Fruit fly (Drosophila melanogaster) whole organism, embryonic: ENCODE data around the gene mts.

Source experiments
- B-H2 ChIP-seq: fragments of 200-800 bp; sonication (Bioruptor generic); optimal IDR thresholded peaks from 2 replicates; lab custom pipeline; 2018; ENCODE audit warnings: missing biosample characterization, mild to moderate bottlenecking, missing genetic modification characterization
- CG11696 ChIP-seq: fragments of 200-800 bp; sonication (Bioruptor generic); IDR thresholded peaks from 2 replicates; pipeline ENCODE4 v1.3.6; 2022; ENCODE audit warnings: missing biosample characterization, missing genetic modification characterization
- CG12155 ChIP-seq: fragments of 200-800 bp; sonication (Bioruptor generic); optimal IDR thresholded peaks from 3 replicates; lab custom pipeline; 2016; ENCODE audit warnings: missing biosample characterization, missing genetic modification characterization
- CG12219 ChIP-seq: fragments of 200-800 bp; sonication (Bioruptor generic); optimal IDR thresholded peaks from 3 replicates; lab custom pipeline; 2018; ENCODE audit warnings: missing biosample characterization, mild to moderate bottlenecking, missing genetic modification characterization
- CG12236 ChIP-seq: fragments of 200-800 bp; sonication (Bioruptor generic); optimal IDR thresholded peaks from 2 replicates; lab custom pipeline; 2016; ENCODE audit warnings: missing biosample characterization, missing genetic modification characterization
- CG13894 ChIP-seq: fragments of 200-800 bp; sonication (Bioruptor generic); optimal IDR thresholded peaks from 3 replicates; lab custom pipeline; 2018; ENCODE audit warnings: missing biosample characterization, mild to moderate bottlenecking, missing genetic modification characterization, moderate library complexity
- CG14667 ChIP-seq: fragments of 200-800 bp; sonication (Bioruptor generic); IDR thresholded peaks from 2 replicates; pipeline ENCODE4 v1.3.6; 2022; ENCODE audit warnings: missing biosample characterization, missing genetic modification characterization
- CG15601 ChIP-seq: fragments of 200-800 bp; sonication (Bioruptor generic); optimal IDR thresholded peaks from 3 replicates; lab custom pipeline; 2019; ENCODE audit warnings: missing biosample characterization, mild to moderate bottlenecking, missing genetic modification characterization, moderate library complexity
- CG15696 ChIP-seq: fragments of 200-800 bp; sonication (Bioruptor generic); optimal IDR thresholded peaks from 2 replicates; lab custom pipeline; 2019; ENCODE audit warnings: missing biosample characterization, mild to moderate bottlenecking, missing genetic modification characterization, moderate library complexity
- CG16813 ChIP-seq: fragments of 200-800 bp; sonication (Bioruptor generic); IDR thresholded peaks from 3 replicates; pipeline ENCODE4 v1.3.6; 2022; ENCODE audit warnings: missing biosample characterization, missing genetic modification characterization; ENCODE audit not compliant: partially characterized antibody
- CG17912 ChIP-seq: fragments of 200-800 bp; sonication (Bioruptor generic); optimal IDR thresholded peaks from 2 replicates; lab custom pipeline; 2018; ENCODE audit warnings: missing biosample characterization, mild to moderate bottlenecking, missing genetic modification characterization
- CG1792 ChIP-seq: fragments of 200-800 bp; sonication (Bioruptor generic); optimal IDR thresholded peaks from 2 replicates; lab custom pipeline; 2016; ENCODE audit warnings: missing biosample characterization, missing genetic modification characterization
- CG2116 ChIP-seq: fragments of 200-800 bp; sonication (Bioruptor generic); optimal IDR thresholded peaks from 3 replicates; lab custom pipeline; 2018; ENCODE audit warnings: missing biosample characterization, mild to moderate bottlenecking, missing genetic modification characterization
- CG3847 ChIP-seq: fragments of 200-800 bp; sonication (Bioruptor generic); IDR thresholded peaks from 2 replicates; pipeline ENCODE4 v1.3.6; 2022; ENCODE audit warnings: missing biosample characterization, missing genetic modification characterization
- CG5953 ChIP-seq: fragments of 200-800 bp; sonication (Bioruptor generic); IDR thresholded peaks from 2 replicates; pipeline ENCODE4 v1.3.6; 2022; ENCODE audit warnings: missing biosample characterization, missing genetic modification characterization
- CG7928 ChIP-seq: fragments of 200-800 bp; sonication (Bioruptor generic); optimal IDR thresholded peaks from 2 replicates; lab custom pipeline; 2017; ENCODE audit warnings: missing biosample characterization, mild to moderate bottlenecking, missing genetic modification characterization
- CG7987 ChIP-seq: fragments of 200-800 bp; sonication (Bioruptor generic); optimal IDR thresholded peaks from 2 replicates; lab custom pipeline; 2018; ENCODE audit warnings: missing biosample characterization, mild to moderate bottlenecking, missing genetic modification characterization, moderate library complexity
- CG9609 ChIP-seq: fragments of 200-800 bp; sonication (Bioruptor generic); optimal IDR thresholded peaks from 3 replicates; lab custom pipeline; 2016; ENCODE audit warnings: missing biosample characterization, missing genetic modification characterization
- CG9932 ChIP-seq: fragments of 200-800 bp; sonication (Bioruptor generic); IDR thresholded peaks from 2 replicates; pipeline ENCODE4 v1.3.6; 2022; ENCODE audit warnings: missing biosample characterization, missing genetic modification characterization
- Dll ChIP-seq: fragments of 200-800 bp; sonication (Bioruptor generic); IDR thresholded peaks from 4 replicates; pipeline ENCODE4 v1.3.6; 2022; ENCODE audit warnings: missing biosample characterization, missing genetic modification characterization; ENCODE audit not compliant: partially characterized antibody
- E2f2 ChIP-seq: fragments of 200-800 bp; sonication (Bioruptor generic); IDR thresholded peaks from 2 replicates; pipeline ENCODE4 v1.3.6; 2022; ENCODE audit warnings: missing biosample characterization, missing genetic modification characterization
- Hmr ChIP-seq: fragments of 200-800 bp; sonication (Bioruptor generic); optimal IDR thresholded peaks from 3 replicates; lab custom pipeline; 2017; ENCODE audit warnings: mild to moderate bottlenecking, missing biosample characterization, missing genetic modification reagents, missing genetic modification characterization
- Mrtf ChIP-seq: fragments of 200-800 bp; sonication (Bioruptor generic); IDR thresholded peaks from 3 replicates; pipeline ENCODE4 v1.3.6; 2022; ENCODE audit warnings: missing biosample characterization, missing genetic modification characterization
- Rfx ChIP-seq: fragments of 200-800 bp; sonication (Bioruptor generic); IDR thresholded peaks from 2 replicates; pipeline ENCODE4 v1.3.6; 2022; ENCODE audit warnings: missing biosample characterization, missing genetic modification characterization
- Sox100B ChIP-seq: fragments of 200-800 bp; sonication (Bioruptor generic); optimal IDR thresholded peaks from 3 replicates; lab custom pipeline; 2018; ENCODE audit warnings: missing biosample characterization, mild to moderate bottlenecking, missing genetic modification characterization
- TFAM ChIP-seq: fragments of 200-800 bp; sonication (Bioruptor generic); optimal IDR thresholded peaks from 2 replicates; lab custom pipeline; 2017; ENCODE audit warnings: missing biosample characterization, missing genetic modification characterization, inconsistent platforms
- Xrp1 ChIP-seq: fragments of 200-800 bp; sonication (Bioruptor generic); IDR thresholded peaks from 2 replicates; pipeline ENCODE4 v1.3.6; 2022; ENCODE audit warnings: missing biosample characterization, missing genetic modification characterization
- ab ChIP-seq: fragments of 200-800 bp; sonication (Bioruptor generic); optimal IDR thresholded peaks from 2 replicates; lab custom pipeline; 2016; ENCODE audit warnings: missing biosample characterization, missing genetic modification characterization
- btn ChIP-seq: fragments of 200-800 bp; sonication (Bioruptor generic); optimal IDR thresholded peaks from 2 replicates; lab custom pipeline; 2016; ENCODE audit warnings: missing biosample characterization, missing genetic modification characterization
- chinmo ChIP-seq: fragments of 200-800 bp; sonication (Bioruptor generic); IDR thresholded peaks from 4 replicates; pipeline ENCODE4 v1.3.6; 2022; ENCODE audit warnings: missing biosample characterization, missing genetic modification characterization; ENCODE audit not compliant: partially characterized antibody
- dmrt11E ChIP-seq: fragments of 200-800 bp; sonication (Bioruptor generic); optimal IDR thresholded peaks from 3 replicates; lab custom pipeline; 2018; ENCODE audit warnings: missing biosample characterization, mild to moderate bottlenecking, missing genetic modification characterization, moderate library complexity
- dpn ChIP-seq, 2 experiments: fragments of 200-800 bp; sonication (Bioruptor generic); optimal IDR thresholded peaks; 3 replicates each; lab custom pipeline; 2016; ENCODE audit warnings: missing biosample characterization in 2 of 2, missing genetic modification characterization in 2 of 2
- emc ChIP-seq: fragments of 200-800 bp; sonication (Bioruptor generic); optimal IDR thresholded peaks from 2 replicates; lab custom pipeline; 2016; ENCODE audit warnings: missing biosample characterization, missing genetic modification characterization
- exex ChIP-seq: fragments of 200-800 bp; sonication (Bioruptor generic); optimal IDR thresholded peaks from 4 replicates; lab custom pipeline; 2018; ENCODE audit warnings: missing biosample characterization, mild to moderate bottlenecking, missing genetic modification characterization, moderate library complexity
- eyg ChIP-seq: fragments of 200-800 bp; sonication (Bioruptor generic); optimal IDR thresholded peaks from 3 replicates; lab custom pipeline; 2016; ENCODE audit warnings: missing biosample characterization, missing genetic modification characterization
- fd102C ChIP-seq: fragments of 200-800 bp; sonication (Bioruptor generic); optimal IDR thresholded peaks from 2 replicates; lab custom pipeline; 2018; ENCODE audit warnings: missing biosample characterization, mild to moderate bottlenecking, missing genetic modification characterization, moderate library complexity
- fd3F ChIP-seq: fragments of 200-800 bp; sonication (Bioruptor generic); optimal IDR thresholded peaks from 2 replicates; lab custom pipeline; 2018; ENCODE audit warnings: missing biosample characterization, mild to moderate bottlenecking, missing genetic modification characterization, moderate library complexity
- fd64A ChIP-seq: fragments of 200-800 bp; sonication (Bioruptor generic); optimal IDR thresholded peaks from 3 replicates; lab custom pipeline; 2018; ENCODE audit warnings: missing biosample characterization, mild to moderate bottlenecking, missing genetic modification characterization
- gem ChIP-seq: fragments of 200-800 bp; sonication (Bioruptor generic); optimal IDR thresholded peaks from 2 replicates; lab custom pipeline; 2019; ENCODE audit warnings: missing biosample characterization, mild to moderate bottlenecking, missing genetic modification characterization, moderate library complexity
- gfzf ChIP-seq: fragments of 200-800 bp; sonication (Bioruptor generic); optimal IDR thresholded peaks from 2 replicates; lab custom pipeline; 2016; ENCODE audit warnings: missing biosample characterization, mild to moderate bottlenecking, missing genetic modification characterization, moderate library complexity
- grn ChIP-seq: fragments of 200-800 bp; sonication (Bioruptor generic); optimal IDR thresholded peaks from 3 replicates; lab custom pipeline; 2017; ENCODE audit warnings: missing biosample characterization, missing genetic modification characterization
- hb ChIP-seq: fragments of 200-800 bp; sonication (Bioruptor generic); IDR thresholded peaks from 3 replicates; pipeline ENCODE4 v1.3.6; 2022; ENCODE audit warnings: missing biosample characterization, missing genetic modification characterization; ENCODE audit not compliant: partially characterized antibody
- klu ChIP-seq: fragments of 200-800 bp; sonication (Bioruptor generic); IDR thresholded peaks from 2 replicates; pipeline ENCODE4 v1.3.6; 2022; ENCODE audit warnings: missing biosample characterization, missing genetic modification characterization
- pnt ChIP-seq: fragments of 200-800 bp; sonication (Bioruptor generic); optimal IDR thresholded peaks from 3 replicates; lab custom pipeline; 2016; ENCODE audit warnings: missing biosample characterization, missing genetic modification characterization
- psq ChIP-seq: fragments of 200-800 bp; sonication (Bioruptor generic); optimal IDR thresholded peaks from 2 replicates; lab custom pipeline; 2017; ENCODE audit warnings: missing biosample characterization, missing genetic modification characterization
- tin ChIP-seq: fragments of 200-800 bp; sonication (Bioruptor generic); optimal IDR thresholded peaks from 3 replicates; lab custom pipeline; 2016; ENCODE audit warnings: missing biosample characterization, missing genetic modification characterization
- z ChIP-seq: fragments of 200-800 bp; sonication (Bioruptor generic); IDR thresholded peaks from 3 replicates; pipeline ENCODE4 v1.3.6; 2022; ENCODE audit warnings: missing biosample characterization, missing genetic modification characterization
- zen ChIP-seq: fragments of 200-800 bp; sonication (Bioruptor generic); optimal IDR thresholded peaks from 3 replicates; lab custom pipeline; 2018; ENCODE audit warnings: missing biosample characterization, mild to moderate bottlenecking, missing genetic modification characterization, moderate library complexity
- zfh1 ChIP-seq: fragments of 200-800 bp; sonication (Bioruptor generic); IDR thresholded peaks from 3 replicates; pipeline ENCODE4 v1.3.6; 2022; ENCODE audit warnings: missing biosample characterization, missing genetic modification characterization

The mts gene

dm6 chr2L:7799804-7800433 lies 27.5 kb upstream of the mts start, which contains the start of the genes Herp and r2d2 (continued):
- peak; percentile 99 for TF ChIP-seq CG2116 (GFP tag; lab: Kevin White, UChicago)
- TF ChIP-seq CG12155: peak; percentile 87
- TF ChIP-seq dmrt11E (tag; lab: Kevin White, UChicago): peak; percentile 85
- TF ChIP-seq TFAM (GFP tag; lab: Kevin White, UChicago): peak; percentile 50
- peak; percentile 79 for TF ChIP-seq CG7928
- peak; percentile 93 for TF ChIP-seq Dll (GFP tag; lab: Robert Waterston, UW)
- peak; percentile 95 for TF ChIP-seq CG9932 (GFP tag; lab: Robert Waterston, UW)
- 0 out of 3 replicates have a peak, but pooled peaks have one; percentile 26 for TF ChIP-seq hb (GFP tag; lab: Robert Waterston, UW)
- TF ChIP-seq fd3F (GFP tag; lab: Kevin White, UChicago): peak; percentile 84
- peak; percentile 51; the same call in 1 of the 2 replicates for TF ChIP-seq CG5953 (GFP tag; lab: Robert Waterston, UW)
- TF ChIP-seq pnt (GFP tag; lab: Kevin White, UChicago): peak; percentile 92
- TF ChIP-seq CG17912: peak; percentile 44
- peak; percentile 73 for TF ChIP-seq ab (GFP tag; lab: Kevin White, UChicago)
- TF ChIP-seq CG15696 (tag; lab: Kevin White, UChicago): peak; percentile 91
- no peak for TF ChIP-seq chinmo (GFP tag; lab: Robert Waterston, UW)
- peak; percentile 84 for TF ChIP-seq klu (GFP tag; lab: Robert Waterston, UW)
- TF ChIP-seq Hmr: peak; percentile 93
- TF ChIP-seq tin (GFP tag; lab: Kevin White, UChicago): peak; percentile 90
- TF ChIP-seq z (GFP tag; lab: Robert Waterston, UW): no peak
- TF ChIP-seq CG1792: peak; percentile 91
- TF ChIP-seq CG12219: peak; percentile 83
- TF ChIP-seq Xrp1: peak; percentile 90
- TF ChIP-seq gem (tag; lab: Kevin White, UChicago): peak; percentile 93
- TF ChIP-seq CG13894 (tag; lab: Kevin White, UChicago): peak; percentile 93
- TF ChIP-seq gfzf: peak; percentile 38
- peak; percentile 85 for TF ChIP-seq CG15601 (tag; lab: Kevin White, UChicago)
- TF ChIP-seq fd102C (GFP tag; lab: Kevin White, UChicago): peak; percentile 77
- TF ChIP-seq grn (GFP tag; lab: Kevin White, UChicago): peak; percentile 28
- TF ChIP-seq CG7987: peak; percentile 82
- TF ChIP-seq zen: peak; percentile 87
- TF ChIP-seq emc: peak; percentile 79
- peak; percentile 94 for TF ChIP-seq CG9609 (GFP tag; lab: Kevin White, UChicago)
- peak; percentile 81 for TF ChIP-seq btn (GFP tag; lab: Kevin White, UChicago)
- TF ChIP-seq psq (GFP tag; lab: Kevin White, UChicago): peak; percentile 54
- peak; percentile 76; the same call in 1 of the 2 replicates for TF ChIP-seq CG14667 (GFP tag; lab: Robert Waterston, UW)
- TF ChIP-seq fd64A (GFP tag; lab: Kevin White, UChicago): peak; percentile 74
- TF ChIP-seq Mrtf: peak; percentile 83; the same call in 2 of the 3 replicates
- TF ChIP-seq CG12236: peak; percentile 81
- TF ChIP-seq zfh1 (GFP tag; lab: Robert Waterston, UW): peak; percentile 86
- peak; percentile 65 for TF ChIP-seq exex (tag; lab: Kevin White, UChicago)
- peak; percentile 59 for TF ChIP-seq E2f2 (GFP tag; lab: Robert Waterston, UW)
- peak; percentile 79 for TF ChIP-seq CG16813
- TF ChIP-seq Sox100B (GFP tag; lab: Kevin White, UChicago): peak; percentile 84
- peak; percentile 94 for TF ChIP-seq B-H2 (GFP tag; lab: Kevin White, UChicago)
- TF ChIP-seq dpn (GFP tag; optimal IDR thresholded peaks at IDR 0.05; lab: Kevin White, UChicago): peak; percentile 93 to 96
- no peak for TF ChIP-seq CG11696 (GFP tag; lab: Robert Waterston, UW)
- TF ChIP-seq Rfx (GFP tag; lab: Robert Waterston, UW): peak; percentile 94
- peak; percentile 85 for TF ChIP-seq eyg (GFP tag; lab: Kevin White, UChicago)
- TF ChIP-seq CG3847 (GFP tag; lab: Robert Waterston, UW): peak; percentile 92
